Worm (Caenorhabditis elegans): ENCODE data around the gene dhc-3.

Gene dhc-3

ce11 chrV:13200609-13201008 lies 61.8 kb downstream of the dhc-3 start:
- TF ChIP-seq ZK546.5 (tag; optimal IDR thresholded peaks at IDR 0.05) (no peak), ceh-9 (tag; optimal IDR thresholded peaks at IDR 0.05) (no peak), skn-1 (tag; optimal IDR thresholded peaks at IDR 0.05) (no peak), hmg-11 (tag; optimal IDR thresholded peaks at IDR 0.05) (no peak), egl-5 (tag; optimal IDR thresholded peaks at IDR 0.05) (no peak), aly-2 (tag; optimal IDR thresholded peaks at IDR 0.05) (no peak), nhr-76 (tag; optimal IDR thresholded peaks at IDR 0.05) (peak; percentile 50), sea-2 (GFP tag; optimal IDR thresholded peaks at IDR 0.05) (no peak), nhr-77 (tag; optimal IDR thresholded peaks at IDR 0.05) (no peak), elt-3 (tag; optimal IDR thresholded peaks at IDR 0.05) (no peak), nhr-28 (tag; optimal IDR thresholded peaks at IDR 0.05) (no peak), nhr-23 (tag; optimal IDR thresholded peaks at IDR 0.05) (peak; percentile 38), tbx-2 (tag; optimal IDR thresholded peaks at IDR 0.05) (no peak), lin-39 (tag; optimal IDR thresholded peaks at IDR 0.05) (no peak), daf-12 (tag; optimal IDR thresholded peaks at IDR 0.05) (no peak), ceh-82 (tag; optimal IDR thresholded peaks at IDR 0.05) (no peak), nhr-12 (tag; optimal IDR thresholded peaks at IDR 0.05) (no peak), eor-1 (tag; optimal IDR thresholded peaks at IDR 0.05) (no peak), nhr-43 (tag; optimal IDR thresholded peaks at IDR 0.05; ENCODE audit: poor library complexity, severe bottlenecking) (peak; percentile 12), ama-1 (optimal IDR thresholded peaks at IDR 0.05) (no peak), ztf-11 (tag; optimal IDR thresholded peaks at IDR 0.05) (no peak), jun-1 (tag; optimal IDR thresholded peaks at IDR 0.05) (no peak), nfya-1 (tag; optimal IDR thresholded peaks at IDR 0.05; ENCODE audit: insufficient read depth) (no peak), mml-1 (tag; optimal IDR thresholded peaks at IDR 0.05) (no peak), pqm-1 (tag; optimal IDR thresholded peaks at IDR 0.05) (no peak), ceh-28 (tag; optimal IDR thresholded peaks at IDR 0.05) (no peak), elt-2 (tag; optimal IDR thresholded peaks at IDR 0.05) (no peak), zag-1 (tag; optimal IDR thresholded peaks at IDR 0.05) (no peak), R02D3.7 (tag; optimal IDR thresholded peaks at IDR 0.05) (no peak), lsy-12 (tag; optimal IDR thresholded peaks at IDR 0.05) (no peak), nhr-67 (tag; optimal IDR thresholded peaks at IDR 0.05) (no peak), nhr-25 (tag; optimal IDR thresholded peaks at IDR 0.05) (peak; percentile 77), unc-62 (GFP tag; optimal IDR thresholded peaks at IDR 0.05) (no peak), fos-1 (tag; optimal IDR thresholded peaks at IDR 0.05) (no peak), mdl-1 (tag; optimal IDR thresholded peaks at IDR 0.05) (no peak), nhr-237 (tag; optimal IDR thresholded peaks at IDR 0.05) (no peak)
